Fruit fly (Drosophila melanogaster) Kc167 (cell line): ENCODE data around the gene Kaz-m1.

Experiments used
- Myc ChIP-seq: fragments of >200 bp; optimal IDR thresholded peaks from 2 replicates; lab custom pipeline; 2017; ENCODE audit warnings: missing external identifiers
- Sin3A ChIP-seq: fragments of >200 bp; optimal IDR thresholded peaks from 2 replicates; lab custom pipeline; 2018; ENCODE audit warnings: missing external identifiers
- h ChIP-seq: fragments of >200 bp; optimal IDR thresholded peaks from 3 replicates; lab custom pipeline; 2018; ENCODE audit warnings: missing external identifiers
- insv ChIP-seq: fragments of >200 bp; optimal IDR thresholded peaks from 3 replicates; lab custom pipeline; 2018; ENCODE audit warnings: missing external identifiers
- psq ChIP-seq: fragments of >200 bp; optimal IDR thresholded peaks from 2 replicates; lab custom pipeline; 2017; ENCODE audit warnings: missing external identifiers
- ttk ChIP-seq: sonication (Bioruptor generic); optimal IDR thresholded peaks from 2 replicates; lab custom pipeline; 2017; ENCODE audit warnings: missing external identifiers

The Kaz-m1 gene

DNA sequence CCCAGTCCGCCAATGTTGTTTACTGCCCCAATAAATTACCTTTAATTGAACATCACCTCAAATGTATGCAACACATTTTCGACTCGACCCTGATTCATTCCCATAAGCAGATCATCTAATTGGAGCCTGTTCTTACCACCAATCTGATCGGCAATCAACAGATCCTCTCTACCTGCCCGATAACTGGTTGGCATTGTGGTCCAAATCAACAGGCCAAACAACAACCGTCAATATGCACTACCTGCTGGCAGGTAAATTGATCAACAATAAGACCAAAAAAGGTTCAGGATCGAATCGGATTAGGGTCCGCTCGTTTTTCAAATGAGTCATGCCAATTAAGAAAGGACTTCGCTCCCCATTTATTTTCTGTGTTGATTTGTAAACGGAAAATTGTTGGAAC, 8.7 kb downstream of the Kaz-m1 start:
- TF ChIP-seq ttk (lab: Kevin White, UChicago) (no peak), Myc (lab: Kevin White, UChicago) (no peak), h (lab: Kevin White, UChicago) (no peak), insv (no peak), Sin3A (lab: Kevin White, UChicago) (no peak), psq (lab: Kevin White, UChicago) (no peak)

DNA sequence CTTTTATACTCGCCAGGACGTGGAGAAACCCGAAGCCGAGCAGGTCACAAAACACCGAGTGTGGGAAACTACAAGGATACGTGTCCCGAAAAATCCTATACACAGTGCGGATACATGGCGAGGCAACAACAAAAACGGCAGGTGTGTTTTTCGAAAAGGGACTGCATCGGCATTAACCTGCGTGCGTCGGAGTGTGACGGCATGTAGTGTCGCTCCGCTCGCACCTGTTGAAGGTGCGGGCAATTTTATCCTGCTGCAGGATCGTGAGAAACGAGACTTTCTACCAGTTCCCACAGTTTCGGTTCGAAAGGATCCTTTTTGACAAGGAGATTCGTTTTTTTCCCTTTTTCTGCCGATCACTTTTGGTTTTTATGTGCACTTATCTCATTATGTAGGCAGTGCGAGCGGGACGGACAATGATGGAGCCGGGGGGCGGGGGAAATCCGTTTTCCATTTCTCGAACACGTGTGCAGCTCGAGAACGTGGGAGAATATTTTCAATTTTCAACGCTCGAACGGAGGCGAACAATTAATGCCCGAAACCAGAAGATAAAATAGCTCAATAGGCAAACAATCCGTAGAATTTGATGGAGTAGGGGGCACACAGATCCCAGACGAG, 10.2 kb downstream of the Kaz-m1 start:
- TF ChIP-seq ttk (lab: Kevin White, UChicago): no peak
- no peak for TF ChIP-seq Myc (lab: Kevin White, UChicago)
- no peak for TF ChIP-seq insv
- TF ChIP-seq psq (lab: Kevin White, UChicago): no peak
- TF ChIP-seq h (lab: Kevin White, UChicago): no peak
- TF ChIP-seq Sin3A (lab: Kevin White, UChicago): no peak

DNA sequence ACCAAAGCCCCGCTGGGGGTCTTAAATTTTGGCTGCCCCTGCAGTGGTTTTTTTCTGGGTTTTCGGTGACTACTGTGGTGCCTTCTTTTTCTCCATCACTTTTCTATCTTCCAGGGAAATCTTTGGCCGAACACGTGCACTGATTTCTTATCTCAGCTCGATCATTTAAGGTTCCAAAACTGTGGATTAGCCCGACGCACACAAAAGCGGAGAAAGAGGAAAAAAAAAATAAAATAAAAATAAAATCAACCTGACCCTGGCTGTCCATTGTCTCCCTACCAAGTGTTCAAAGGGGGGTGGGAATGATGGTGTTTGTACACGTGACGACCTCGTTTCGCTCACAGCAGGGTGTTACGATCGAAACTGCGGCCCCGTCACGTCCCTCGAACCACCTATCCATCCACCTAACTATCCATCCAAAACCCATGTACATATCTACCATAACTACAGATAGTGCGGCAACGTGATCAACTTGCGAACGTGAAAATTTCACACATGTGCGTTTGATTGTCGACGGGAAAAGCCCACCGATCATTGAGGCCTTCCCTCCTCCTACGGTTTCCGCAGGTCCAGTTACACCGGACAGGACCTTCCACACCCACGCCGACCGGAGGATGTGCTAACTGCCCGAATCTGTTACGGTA, 12.2 kb downstream of the Kaz-m1 start:
- no peak for TF ChIP-seq insv
- TF ChIP-seq ttk (lab: Kevin White, UChicago): no peak
- no peak for TF ChIP-seq h (lab: Kevin White, UChicago)
- TF ChIP-seq Sin3A (lab: Kevin White, UChicago): no peak
- TF ChIP-seq Myc (lab: Kevin White, UChicago): no peak
- TF ChIP-seq psq (lab: Kevin White, UChicago): no peak

DNA sequence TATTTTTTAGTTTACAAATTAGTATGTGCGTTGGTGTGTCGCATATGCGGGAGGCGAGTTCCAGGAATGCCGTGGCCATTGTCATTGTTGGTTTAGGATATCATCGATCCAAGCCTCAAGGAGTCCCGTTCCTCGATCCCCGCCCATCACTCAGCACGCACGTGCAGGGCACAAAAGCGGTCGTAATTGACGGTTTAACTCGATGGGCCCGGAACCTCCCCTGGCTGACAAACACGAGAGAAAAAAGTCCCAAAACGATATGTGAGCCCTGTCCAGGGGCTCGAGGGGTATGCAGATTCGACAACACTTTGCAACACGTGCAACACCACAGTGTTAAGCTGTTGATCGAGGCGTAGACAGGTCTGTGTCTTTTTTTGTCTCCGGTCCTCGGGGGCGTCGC, 13.4 kb downstream of the Kaz-m1 start:
- no peak for TF ChIP-seq psq (lab: Kevin White, UChicago)
- TF ChIP-seq Sin3A (lab: Kevin White, UChicago): no peak
- TF ChIP-seq h (lab: Kevin White, UChicago): no peak
- TF ChIP-seq Myc (lab: Kevin White, UChicago): no peak
- no peak for TF ChIP-seq ttk (lab: Kevin White, UChicago)
- no peak for TF ChIP-seq insv

DNA sequence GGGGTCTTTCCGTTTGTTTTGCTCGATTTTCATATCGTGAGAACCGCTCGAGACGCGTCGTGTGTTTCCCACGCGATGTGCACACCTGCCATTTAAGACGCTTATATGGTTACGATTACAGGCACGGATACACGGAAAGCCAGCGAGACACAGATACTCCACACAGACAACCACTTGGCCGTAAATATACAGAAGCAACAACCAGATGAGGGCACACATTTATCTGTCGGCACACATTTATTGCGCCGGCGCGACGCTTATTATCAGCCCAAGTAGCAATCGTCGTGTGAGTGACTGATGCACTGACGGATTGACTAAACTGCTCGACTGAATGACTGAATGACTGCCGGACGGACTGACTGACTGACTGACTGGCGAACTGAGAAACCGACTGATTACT, 16.0 kb downstream of the Kaz-m1 start:
- TF ChIP-seq ttk (lab: Kevin White, UChicago) (no peak), Myc (lab: Kevin White, UChicago) (no peak), psq (lab: Kevin White, UChicago) (no peak), Sin3A (lab: Kevin White, UChicago) (no peak), insv (no peak), h (lab: Kevin White, UChicago) (no peak)

DNA sequence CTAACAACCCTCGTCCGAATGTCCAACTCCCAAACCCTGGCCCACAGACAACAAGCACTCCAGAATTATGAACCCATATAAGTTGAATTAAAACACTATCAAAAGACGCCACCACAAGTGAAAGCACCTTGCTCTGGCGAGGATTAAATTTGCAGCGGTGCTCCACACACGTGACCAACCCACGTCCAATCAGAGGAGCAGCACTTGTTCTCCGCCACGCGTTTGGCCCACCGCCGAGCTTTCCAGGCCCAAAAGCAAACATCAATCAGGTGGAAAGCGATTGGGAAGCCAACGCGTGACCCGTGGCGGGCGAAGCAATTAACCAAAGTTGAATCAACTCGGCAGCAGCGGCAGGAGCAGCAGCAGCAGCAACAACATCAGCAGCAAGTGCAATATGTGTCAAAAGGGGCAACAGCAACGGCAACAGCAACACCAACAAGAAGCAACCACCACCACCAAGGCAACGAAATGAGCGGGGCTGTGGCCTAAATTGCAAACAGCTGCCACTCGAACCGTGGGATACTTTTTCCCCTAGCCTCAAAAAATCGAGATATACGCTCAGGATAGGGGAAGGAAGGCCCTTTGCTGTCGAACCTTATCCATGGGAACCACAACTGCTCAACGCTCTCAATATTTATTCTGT, 17.6 kb downstream of the Kaz-m1 start:
- TF ChIP-seq Myc (lab: Kevin White, UChicago): no peak
- TF ChIP-seq ttk (lab: Kevin White, UChicago): no peak
- TF ChIP-seq insv: no peak
- TF ChIP-seq Sin3A (lab: Kevin White, UChicago): no peak
- no peak for TF ChIP-seq h (lab: Kevin White, UChicago)
- no peak for TF ChIP-seq psq (lab: Kevin White, UChicago)

DNA sequence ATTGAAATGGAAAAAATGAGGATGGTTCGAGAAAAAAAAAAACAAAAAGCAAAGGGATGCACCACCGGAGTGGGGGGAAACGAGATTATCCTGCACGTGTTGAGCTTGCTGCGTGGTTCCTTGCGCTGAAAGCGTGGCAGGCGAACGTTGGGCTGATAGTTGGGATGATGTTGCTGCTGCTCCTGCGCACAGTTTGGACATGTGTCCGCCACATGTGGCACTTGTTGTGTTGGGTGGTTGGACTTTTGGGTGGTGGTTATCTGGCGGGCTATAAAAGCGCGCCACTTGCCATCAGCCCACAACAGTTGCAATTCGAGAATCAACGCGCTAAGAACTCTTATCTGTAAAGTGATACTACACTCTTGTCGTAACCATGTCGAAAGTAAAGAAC, 18.1 kb downstream of the Kaz-m1 start:
- TF ChIP-seq psq (lab: Kevin White, UChicago): no peak
- TF ChIP-seq h (lab: Kevin White, UChicago): no peak
- no peak for TF ChIP-seq insv

DNA sequence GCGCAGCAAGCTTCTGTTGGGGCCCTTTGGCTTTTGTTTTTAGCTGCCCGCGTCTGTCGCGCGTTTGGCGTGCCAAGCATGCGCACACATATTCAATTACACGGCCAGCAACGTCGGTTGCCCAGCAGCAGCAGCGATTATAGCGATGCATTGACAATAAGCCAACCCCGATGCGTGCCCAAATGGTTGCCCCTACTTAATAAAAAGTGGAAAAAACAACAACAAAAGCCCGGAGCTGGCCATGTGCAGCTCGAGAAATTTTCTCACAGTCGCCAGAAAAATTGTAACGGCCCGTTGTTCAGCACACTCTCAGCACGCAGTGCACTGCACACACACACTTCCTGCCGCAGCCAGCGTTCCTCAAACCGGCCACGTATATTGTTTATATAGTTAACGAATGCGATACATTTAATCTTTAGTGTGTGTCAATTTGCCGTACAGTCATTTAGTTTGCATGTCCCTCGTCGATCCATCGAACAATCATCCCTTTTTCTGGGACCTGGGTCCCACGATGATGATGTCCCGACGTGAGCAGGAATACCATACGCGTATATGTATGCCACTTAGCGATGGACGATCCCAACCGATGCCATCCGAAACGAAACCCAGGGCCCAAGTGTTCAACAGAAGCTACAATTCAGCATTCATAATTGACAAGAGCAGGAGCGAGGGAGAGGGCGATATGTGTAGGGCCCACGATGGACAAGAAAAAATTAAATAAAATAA, 20.3 kb downstream of the Kaz-m1 start:
- TF ChIP-seq h (lab: Kevin White, UChicago): no peak
- TF ChIP-seq psq (lab: Kevin White, UChicago): no peak
- no peak for TF ChIP-seq ttk (lab: Kevin White, UChicago)
- TF ChIP-seq insv: no peak
- TF ChIP-seq Sin3A (lab: Kevin White, UChicago): no peak
- no peak for TF ChIP-seq Myc (lab: Kevin White, UChicago)

DNA sequence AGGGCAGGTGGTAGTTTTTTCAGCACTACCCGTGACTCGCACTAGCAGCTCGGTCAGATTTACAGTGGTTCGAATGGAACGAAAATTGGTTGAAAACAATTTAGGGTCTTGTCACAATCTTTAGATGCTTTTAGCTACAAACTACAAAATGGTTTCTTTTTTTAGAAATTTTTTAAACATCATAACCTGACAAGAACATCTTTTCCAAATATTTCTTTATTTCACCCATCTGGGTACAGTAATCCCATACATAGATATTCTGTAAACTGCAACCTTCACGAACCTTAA, 20.8 kb downstream of the Kaz-m1 start:
- TF ChIP-seq insv: no peak
- no peak for TF ChIP-seq Myc (lab: Kevin White, UChicago)
- no peak for TF ChIP-seq psq (lab: Kevin White, UChicago)
- TF ChIP-seq ttk (lab: Kevin White, UChicago): no peak
- TF ChIP-seq Sin3A (lab: Kevin White, UChicago): no peak
- TF ChIP-seq h (lab: Kevin White, UChicago): no peak

DNA sequence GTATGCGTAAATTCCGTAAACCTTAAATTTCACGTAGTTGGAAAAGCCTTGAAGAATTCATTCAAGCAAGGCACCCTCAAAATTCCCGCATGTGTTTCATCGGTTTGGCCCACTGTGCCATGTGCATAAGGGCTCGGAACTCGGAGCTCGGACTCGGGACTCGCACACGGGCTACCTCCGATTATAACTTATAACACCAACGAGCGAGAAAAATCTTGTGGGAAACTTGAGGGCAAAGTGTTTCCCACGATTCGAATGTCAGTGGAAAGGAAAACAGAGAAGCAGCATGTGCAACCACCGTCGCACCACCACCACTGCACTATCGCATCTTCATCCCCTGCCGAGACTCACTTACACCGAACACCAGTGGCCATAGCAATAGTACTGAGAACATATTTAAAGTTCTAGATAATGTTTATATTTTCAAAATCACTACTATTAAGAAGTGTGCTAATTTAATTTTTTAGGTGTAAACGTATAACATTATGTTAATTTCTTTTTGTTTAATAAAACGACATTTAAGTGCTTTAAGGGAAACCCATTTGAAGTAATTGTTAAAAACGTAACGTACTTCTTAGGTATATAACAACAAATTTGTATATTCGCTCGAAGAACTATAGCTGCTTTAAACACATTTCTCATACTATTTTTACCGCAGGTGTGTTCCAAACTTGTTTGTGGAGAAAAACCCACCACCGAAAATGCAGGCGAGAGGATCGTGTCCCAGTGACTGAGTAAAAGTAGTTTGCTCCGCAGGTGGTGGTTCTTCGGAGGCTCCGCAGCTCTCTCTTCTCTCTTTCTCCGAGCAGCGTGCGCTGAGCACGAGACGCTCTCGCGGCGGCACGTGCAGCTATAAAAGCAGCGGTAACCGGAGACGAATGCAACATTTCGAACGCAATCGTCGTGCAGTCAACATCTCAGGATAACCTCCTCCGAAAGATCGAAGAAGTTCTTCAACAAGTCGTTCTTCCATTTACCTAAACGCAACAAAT, 21.9 kb downstream of the Kaz-m1 start:
- no peak for TF ChIP-seq ttk (lab: Kevin White, UChicago)
- TF ChIP-seq h (lab: Kevin White, UChicago): no peak
- no peak for TF ChIP-seq insv
- TF ChIP-seq Myc (lab: Kevin White, UChicago): no peak
- TF ChIP-seq Sin3A (lab: Kevin White, UChicago): no peak
- no peak for TF ChIP-seq psq (lab: Kevin White, UChicago)
